Worm (Caenorhabditis elegans): ENCODE results near the gene apc-17.

DNA sequence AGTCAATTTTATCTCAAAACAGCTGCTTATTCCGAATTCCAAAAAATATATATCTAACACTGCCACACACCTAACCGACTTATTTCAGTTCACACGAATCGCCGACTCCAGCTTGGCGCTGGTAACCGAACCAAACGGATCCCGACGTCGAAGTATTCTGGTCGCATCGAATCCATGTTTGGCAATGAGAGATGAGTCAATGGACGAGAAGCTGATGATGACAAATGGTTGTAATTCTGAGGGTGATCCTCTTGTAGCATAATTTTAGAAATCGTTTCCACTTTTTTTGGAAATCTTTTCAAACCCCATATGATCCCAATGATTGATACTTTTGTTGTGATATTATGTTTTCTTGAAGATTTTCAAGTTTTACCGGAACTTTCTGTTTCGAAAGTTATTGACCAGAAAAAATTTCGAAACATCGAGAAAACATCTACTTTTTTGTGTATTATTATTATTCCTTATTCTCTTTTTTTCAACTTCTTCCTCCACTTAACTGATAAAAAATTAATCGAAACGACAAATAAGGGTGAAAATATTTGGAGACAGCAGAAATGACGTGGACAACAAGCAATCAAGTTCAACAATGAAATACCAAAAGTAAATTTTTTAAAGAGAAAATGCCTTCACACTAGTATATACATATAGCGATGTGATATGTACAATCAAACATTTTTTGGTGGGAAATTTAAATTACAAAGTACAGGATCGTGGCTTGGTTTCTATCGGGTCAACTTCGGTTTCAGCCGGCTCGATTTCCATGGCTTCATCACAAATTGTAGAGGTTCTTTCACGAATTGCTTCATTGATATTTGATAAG lies 42.1 kb downstream of the apc-17 start:
- no peak for TF ChIP-seq dpl-1 (GFP tag; optimal IDR thresholded peaks at IDR 0.05)
- TF ChIP-seq fkh-8 (tag; optimal IDR thresholded peaks at IDR 0.05): no peak
- TF ChIP-seq zag-1 (tag; optimal IDR thresholded peaks at IDR 0.05): no peak
- no peak for TF ChIP-seq ces-1 (GFP tag; optimal IDR thresholded peaks at IDR 0.05)
- no peak for TF ChIP-seq nhr-19 (GFP tag; conservative IDR thresholded peaks at IDR 0.05)
- no peak for TF ChIP-seq nhr-77 (tag; optimal IDR thresholded peaks at IDR 0.05)
- TF ChIP-seq nhr-76 (tag; optimal IDR thresholded peaks at IDR 0.05): no peak
- TF ChIP-seq mdl-1 (tag; optimal IDR thresholded peaks at IDR 0.05): no peak
- peak; percentile 23 for TF ChIP-seq aly-2 (tag; optimal IDR thresholded peaks at IDR 0.05)
- no peak for TF ChIP-seq aha-1 (tag; optimal IDR thresholded peaks at IDR 0.05)

Measured in whole organism, L1 larva.